Comparison of ENCODE assay signal across 3 fruit fly cellular contexts in genomic region chr3L:19097102-19097501, dm6.
TF ChIP-seq lines count a peak whose summit lies in the region.

No protein-coding gene starts in this region.

- no peak for TF ChIP-seq CTCF in whole organism, embryonic (GFP tag; optimal IDR thresholded peaks at IDR 0.05; lab: Kevin White, UChicago)

TF ChIP-seq in whole organism, embryonic, 481 proteins besides CTCF, POLR2A, EP300 and RAD21:
- no peak for TF ChIP-seq wek (GFP tag; optimal IDR thresholded peaks at IDR 0.05; lab: Kevin White, UChicago)
- TF ChIP-seq Med (GFP tag; lab: Kevin White, UChicago): peak; percentile 50
- peak; percentile 64 for TF ChIP-seq crol (GFP tag; IDR thresholded peaks at IDR 0.05; lab: Robert Waterston, UW)
- TF ChIP-seq gro (GFP tag; optimal IDR thresholded peaks at IDR 0.05; lab: Kevin White, UChicago): no peak
- no peak for TF ChIP-seq Atf-2 (GFP tag; optimal IDR thresholded peaks at IDR 0.05; lab: Kevin White, UChicago)

TF ChIP-seq in whole organism, pupa, 21 proteins besides CTCF, POLR2A, EP300 and RAD21:
- TF ChIP-seq EcR (GFP tag; optimal IDR thresholded peaks at IDR 0.05; lab: Kevin White, UChicago): peak; percentile 41
- TF ChIP-seq gl (tag; optimal IDR thresholded peaks at IDR 0.05; lab: Kevin White, UChicago): no peak

TF ChIP-seq in whole organism, wandering third instar larva, 38 proteins besides CTCF, POLR2A, EP300 and RAD21:
- TF ChIP-seq Abd-B (GFP tag; optimal IDR thresholded peaks at IDR 0.05; lab: Kevin White, UChicago): no peak
- peak; percentile 59 for TF ChIP-seq Dfd (GFP tag; optimal IDR thresholded peaks at IDR 0.05; lab: Kevin White, UChicago)

Comparison
In these comparisons a context has a peak if more than half of its experiments do, and no peak if none do; other contexts are left out.
1. Of the 10 proteins assayed by ChIP-seq in both whole organism, embryonic and whole organism, wandering third instar larva: peak only in whole organism, embryonic: none; only in whole organism, wandering third instar larva: Dfd; in both: none; in neither: 9.